Worm (Caenorhabditis elegans): ENCODE data around the gene W02B8.1.

The W02B8.1 gene

ce11 chrII:13924909-13925308 lies 23.0 kb upstream of the W02B8.1 start, which contains the start of gene mltn-5:
Gene mltn-5 (plus strand): TSS chrII:13925209.
- TF ChIP-seq lin-32 (GFP tag; optimal IDR thresholded peaks at IDR 0.05) (no peak), ceh-39 (tag; optimal IDR thresholded peaks at IDR 0.05) (no peak), bed-3 (GFP tag; optimal IDR thresholded peaks at IDR 0.05) (no peak), zip-8 (tag; optimal IDR thresholded peaks at IDR 0.05) (no peak), nhr-28 (tag; optimal IDR thresholded peaks at IDR 0.05) (no peak), mls-2 (tag; optimal IDR thresholded peaks at IDR 0.05) (no peak), elt-1 (tag; optimal IDR thresholded peaks at IDR 0.05; ENCODE audit: borderline replicate concordance, insufficient read depth) (no peak), ztf-11 (tag; optimal IDR thresholded peaks at IDR 0.05) (no peak)

- TF ChIP-seq cnd-1 (tag; optimal IDR thresholded peaks at IDR 0.05) (no peak), nhr-76 (tag; optimal IDR thresholded peaks at IDR 0.05) (no peak), elt-3 (tag; optimal IDR thresholded peaks at IDR 0.05) (no peak), tbx-8 (GFP tag; optimal IDR thresholded peaks at IDR 0.05) (no peak), nhr-2 (tag; optimal IDR thresholded peaks at IDR 0.05) (no peak), M03D4.4 (tag; optimal IDR thresholded peaks at IDR 0.05) (no peak), hlh-1 (tag; optimal IDR thresholded peaks at IDR 0.05) (no peak), bed-3 (GFP tag; optimal IDR thresholded peaks at IDR 0.05) (no peak), unc-62 (GFP tag; optimal IDR thresholded peaks at IDR 0.05) (no peak)
Observed at ce11 chrII:13919100-13919499, 17.2 kb upstream of the W02B8.1 start.

DNA sequence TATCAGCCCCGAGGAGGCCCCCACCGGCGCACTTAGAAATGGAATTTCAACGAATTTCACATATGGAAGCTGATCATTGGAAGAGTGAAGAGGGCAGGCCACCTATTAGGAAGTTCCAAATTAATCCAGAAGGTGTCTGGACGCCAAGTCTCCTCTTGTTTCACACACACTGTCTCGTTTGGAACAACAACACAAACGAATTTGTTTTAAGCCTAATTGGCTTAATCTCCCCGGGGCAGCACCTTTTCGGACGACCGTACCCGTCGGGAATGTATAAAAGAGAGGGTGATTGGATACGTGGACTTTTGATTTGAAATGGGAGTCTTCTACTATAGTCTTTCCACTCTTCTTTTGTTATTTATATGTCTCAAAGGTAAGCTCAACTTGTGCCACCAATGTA lies 14.1 kb upstream of the W02B8.1 start, which contains the start of gene mltn-3:
Gene mltn-3, plus strand, starts transcription at position 301 of the 400 bp plus-strand sequence.
- TF ChIP-seq zip-8 (tag; optimal IDR thresholded peaks at IDR 0.05): no peak
- TF ChIP-seq lin-13 (tag; optimal IDR thresholded peaks at IDR 0.05): no peak
- no peak for TF ChIP-seq sptf-1 (tag; optimal IDR thresholded peaks at IDR 0.05)
- TF ChIP-seq nhr-2 (tag; optimal IDR thresholded peaks at IDR 0.05): no peak
- no peak for TF ChIP-seq unc-62 (GFP tag; optimal IDR thresholded peaks at IDR 0.05)
- no peak for TF ChIP-seq cnd-1 (tag; optimal IDR thresholded peaks at IDR 0.05)
- TF ChIP-seq tbx-8 (GFP tag; optimal IDR thresholded peaks at IDR 0.05): no peak
- TF ChIP-seq ceh-43 (GFP tag; optimal IDR thresholded peaks at IDR 0.05): no peak
- no peak for TF ChIP-seq flh-1 (GFP tag; optimal IDR thresholded peaks at IDR 0.05)

- TF ChIP-seq drap-1 (GFP tag; optimal IDR thresholded peaks at IDR 0.05) (peak; percentile 34), pha-4 (tag; optimal IDR thresholded peaks at IDR 0.05) (peak; percentile 82), hlh-1 (tag; optimal IDR thresholded peaks at IDR 0.05) (peak; percentile 15), lin-32 (GFP tag; optimal IDR thresholded peaks at IDR 0.05) (no peak), mab-5 (tag; optimal IDR thresholded peaks at IDR 0.05) (no peak), mep-1 (tag; optimal IDR thresholded peaks at IDR 0.05) (peak; percentile 84), sptf-1 (tag; optimal IDR thresholded peaks at IDR 0.05) (peak; percentile 23), unc-120 (tag; optimal IDR thresholded peaks at IDR 0.05; ENCODE audit: poor library complexity, severe bottlenecking) (peak; percentile 98), unc-62 (GFP tag; optimal IDR thresholded peaks at IDR 0.05) (no peak), mls-2 (tag; optimal IDR thresholded peaks at IDR 0.05) (peak; percentile 38), lin-13 (tag; optimal IDR thresholded peaks at IDR 0.05) (peak; percentile 55), ceh-39 (tag; optimal IDR thresholded peaks at IDR 0.05) (peak; percentile 56)
Observed at ce11 chrII:13908592-13908991, 6.7 kb upstream of the W02B8.1 start, which contains the start of gene citk-1. Gene citk-1 (plus strand): TSS chrII:13908914.

DNA sequence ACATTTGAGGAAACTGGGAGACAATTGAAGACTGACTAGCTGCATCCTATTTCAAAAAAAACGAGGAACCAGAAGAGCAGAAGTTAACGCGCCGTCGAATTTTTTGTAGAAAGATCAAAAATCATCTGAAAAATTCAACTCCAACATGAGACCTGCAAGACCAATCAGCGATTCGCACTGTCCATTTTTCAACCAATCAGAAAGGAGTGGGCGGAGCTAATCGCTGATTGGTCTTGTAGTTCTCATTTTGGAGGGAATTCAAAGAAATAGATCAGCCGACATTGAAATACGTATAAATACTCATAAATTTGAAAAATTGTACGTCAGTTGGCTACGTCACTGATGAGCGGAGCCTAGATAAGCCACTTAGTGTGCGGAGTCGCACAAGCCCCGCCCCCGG lies 5.7 kb upstream of the W02B8.1 start:
- TF ChIP-seq mep-1 (tag; optimal IDR thresholded peaks at IDR 0.05): no peak
- TF ChIP-seq sem-2 (GFP tag; optimal IDR thresholded peaks at IDR 0.05): no peak
- TF ChIP-seq M03D4.4 (tag; optimal IDR thresholded peaks at IDR 0.05): no peak
- no peak for TF ChIP-seq elt-3 (tag; optimal IDR thresholded peaks at IDR 0.05)
- no peak for TF ChIP-seq nhr-28 (tag; optimal IDR thresholded peaks at IDR 0.05)
- no peak for TF ChIP-seq mls-2 (tag; optimal IDR thresholded peaks at IDR 0.05)
- no peak for TF ChIP-seq nhr-76 (tag; optimal IDR thresholded peaks at IDR 0.05)
- TF ChIP-seq nhr-12 (tag; optimal IDR thresholded peaks at IDR 0.05): no peak
- no peak for TF ChIP-seq cnd-1 (tag; optimal IDR thresholded peaks at IDR 0.05)
- TF ChIP-seq flh-1 (GFP tag; optimal IDR thresholded peaks at IDR 0.05): no peak
- no peak for TF ChIP-seq nhr-237 (tag; optimal IDR thresholded peaks at IDR 0.05)
- TF ChIP-seq blmp-1 (tag; optimal IDR thresholded peaks at IDR 0.05): no peak
- no peak for TF ChIP-seq lsy-2 (tag; optimal IDR thresholded peaks at IDR 0.05)
- TF ChIP-seq ceh-43 (GFP tag; optimal IDR thresholded peaks at IDR 0.05): no peak
- no peak for TF ChIP-seq ceh-39 (tag; optimal IDR thresholded peaks at IDR 0.05)
- TF ChIP-seq lin-13 (tag; optimal IDR thresholded peaks at IDR 0.05): no peak
- no peak for TF ChIP-seq snpc-4 (tag; optimal IDR thresholded peaks at IDR 0.05)
